Worm (Caenorhabditis elegans) whole organism, midembryonic: Measurements from ENCODE around the gene M03D4.3.

Experiments
- klf-2 ChIP-seq: fragments of 200-800 bp; sonication (Bioruptor generic); conservative IDR thresholded peaks from 2 replicates; pipeline ENCODE4 v1.3.6; 2022; ENCODE audit warnings: missing genetic modification reagents, missing genetic modification characterization, missing compliant biosample characterization
- med-1 ChIP-seq: sonication (generic microtip); optimal IDR thresholded peaks from 2 replicates; lab custom pipeline; 2017; ENCODE audit warnings: missing genetic modification characterization, mild to moderate bottlenecking, missing compliant biosample characterization, antibody characterized with exemption, missing genetic modification reagents; ENCODE audit not compliant: insufficient read depth
- ref-1 ChIP-seq: fragments of 200-800 bp; sonication (Bioruptor generic); conservative IDR thresholded peaks from 2 replicates; pipeline ENCODE4 v1.3.6; 2022; ENCODE audit warnings: missing genetic modification reagents, missing genetic modification characterization, missing compliant biosample characterization

DNA sequence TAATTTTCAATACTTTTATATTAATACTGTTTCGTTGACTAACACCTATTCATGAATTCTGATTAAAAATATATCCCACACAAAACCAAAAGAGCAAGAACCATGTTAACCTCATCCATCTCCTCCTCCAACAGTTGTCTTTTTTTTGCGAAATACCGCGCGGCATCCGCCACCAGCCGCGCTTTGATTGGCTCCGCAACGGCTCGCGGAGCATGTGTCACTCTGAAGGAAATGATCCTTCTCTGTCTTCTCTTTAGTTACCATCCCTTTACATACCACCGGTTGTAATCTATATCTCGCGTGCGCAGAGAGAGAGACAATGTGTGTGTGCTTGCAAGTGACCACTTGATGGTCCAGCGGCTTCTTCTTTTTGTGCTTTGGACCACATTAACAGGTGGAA is 23.4 kb upstream of the M03D4.3 start:
- TF ChIP-seq med-1 (GFP tag; lab: Kevin White, UChicago) (no peak), klf-2 (no peak), ref-1 (GFP tag; lab: Robert Waterston, UW) (no peak)
